Fruit fly (Drosophila melanogaster) whole organism, embryonic: ENCODE measurements around the gene firl.
A peak's percentile ranks its signal among the peaks of the same experiment; 100 is the strongest.

Source experiments
- B-H1 ChIP-seq: fragments of 200-800 bp; sonication (Bioruptor generic); IDR thresholded peaks from 3 replicates; pipeline ENCODE4 v1.3.6; 2022; ENCODE audit warnings: missing biosample characterization, missing genetic modification characterization
- CG10147 ChIP-seq: fragments of 200-800 bp; sonication (Bioruptor generic); optimal IDR thresholded peaks from 2 replicates; lab custom pipeline; 2019; ENCODE audit warnings: missing biosample characterization, mild to moderate bottlenecking, missing genetic modification characterization, moderate library complexity
- CG10462 ChIP-seq: fragments of 200-800 bp; sonication (Bioruptor generic); optimal IDR thresholded peaks from 2 replicates; lab custom pipeline; 2016; ENCODE audit warnings: missing biosample characterization, missing genetic modification characterization
- CG13424 ChIP-seq: fragments of 200-800 bp; sonication (Bioruptor generic); optimal IDR thresholded peaks from 2 replicates; lab custom pipeline; 2019; ENCODE audit warnings: missing biosample characterization, mild to moderate bottlenecking, missing genetic modification characterization, moderate library complexity
- CG14050 ChIP-seq: fragments of 200-800 bp; sonication (Bioruptor generic); IDR thresholded peaks from 3 replicates; pipeline ENCODE4 v1.3.6; 2022; ENCODE audit warnings: missing biosample characterization, missing genetic modification characterization
- CG14860 ChIP-seq: fragments of 200-800 bp; sonication (Bioruptor generic); IDR thresholded peaks from 3 replicates; pipeline ENCODE4 v1.3.6; 2022; ENCODE audit warnings: missing biosample characterization, missing genetic modification characterization; ENCODE audit not compliant: partially characterized antibody
- CG1529 ChIP-seq: fragments of 200-800 bp; sonication (Bioruptor generic); optimal IDR thresholded peaks from 3 replicates; lab custom pipeline; 2018; ENCODE audit warnings: missing biosample characterization, missing genetic modification characterization
- CG17802 ChIP-seq: fragments of 200-800 bp; sonication (Bioruptor generic); optimal IDR thresholded peaks from 2 replicates; lab custom pipeline; 2018; ENCODE audit warnings: missing biosample characterization, mild to moderate bottlenecking, missing genetic modification characterization, moderate library complexity
- CG1792 ChIP-seq: fragments of 200-800 bp; sonication (Bioruptor generic); optimal IDR thresholded peaks from 2 replicates; lab custom pipeline; 2016; ENCODE audit warnings: missing biosample characterization, missing genetic modification characterization
- CG18011 ChIP-seq: fragments of 200-800 bp; sonication (Bioruptor generic); optimal IDR thresholded peaks from 2 replicates; lab custom pipeline; 2017; ENCODE audit warnings: missing biosample characterization, missing genetic modification characterization, mild to moderate bottlenecking, moderate library complexity, missing genotype
- CG18476 ChIP-seq: fragments of 200-800 bp; sonication (Bioruptor generic); optimal IDR thresholded peaks from 2 replicates; lab custom pipeline; 2016; ENCODE audit warnings: missing biosample characterization, mild to moderate bottlenecking, missing genetic modification characterization
- CG2129 ChIP-seq: fragments of 200-800 bp; sonication (Bioruptor generic); IDR thresholded peaks from 2 replicates; pipeline ENCODE4 v1.3.6; 2022; ENCODE audit warnings: missing biosample characterization, missing genetic modification characterization; ENCODE audit not compliant: partially characterized antibody
- CG30403 ChIP-seq: fragments of 200-800 bp; sonication (Bioruptor generic); optimal IDR thresholded peaks from 3 replicates; lab custom pipeline; 2016; ENCODE audit warnings: missing biosample characterization, missing genetic modification characterization
- CG3726 ChIP-seq: fragments of 200-800 bp; sonication (Bioruptor generic); IDR thresholded peaks from 3 replicates; pipeline ENCODE4, ENCODE4 v1.3.6; 2022; ENCODE audit warnings: missing biosample characterization, missing genetic modification characterization
- CG42726 ChIP-seq: fragments of 200-800 bp; sonication (Bioruptor generic); IDR thresholded peaks from 2 replicates; pipeline ENCODE4 v1.3.6; 2022; ENCODE audit warnings: missing biosample characterization, missing genetic modification characterization; ENCODE audit not compliant: partially characterized antibody
- CG4282 ChIP-seq: fragments of 200-800 bp; sonication (Bioruptor generic); optimal IDR thresholded peaks from 2 replicates; lab custom pipeline; 2016; ENCODE audit warnings: missing biosample characterization, missing genetic modification characterization
- CG7372 ChIP-seq: fragments of 200-800 bp; sonication (Bioruptor generic); IDR thresholded peaks from 2 replicates; pipeline ENCODE4 v1.3.6; 2022; ENCODE audit warnings: missing biosample characterization, missing genetic modification characterization
- CG8290 ChIP-seq, 3 experiments: fragments of 200-800 bp; sonication (Bioruptor generic); optimal IDR thresholded peaks; 2 replicates each; lab custom pipeline; 2016 to 2019; ENCODE audit warnings: missing biosample characterization in 3 of 3, missing genetic modification characterization in 3 of 3, mild to moderate bottlenecking in 2 of 3, moderate library complexity in 1 of 3
- CG8944 ChIP-seq: fragments of 200-800 bp; sonication (Bioruptor generic); optimal IDR thresholded peaks from 3 replicates; lab custom pipeline; 2016; ENCODE audit warnings: missing biosample characterization, missing genetic modification characterization
- CG9215 ChIP-seq: fragments of 200-800 bp; sonication (Bioruptor generic); IDR thresholded peaks from 2 replicates; pipeline ENCODE4 v1.3.6; 2022; ENCODE audit warnings: missing biosample characterization, missing genetic modification characterization
- CG9727 ChIP-seq: fragments of 200-800 bp; sonication (Bioruptor generic); optimal IDR thresholded peaks from 3 replicates; lab custom pipeline; 2017; ENCODE audit warnings: missing biosample characterization, mild to moderate bottlenecking, missing genetic modification characterization
- Dip2 ChIP-seq: fragments of 200-800 bp; sonication (Bioruptor generic); IDR thresholded peaks from 2 replicates; pipeline ENCODE4 v1.3.6; 2022; ENCODE audit warnings: missing biosample characterization, missing genetic modification characterization
- Dip3 ChIP-seq: fragments of 200-800 bp; sonication (Bioruptor generic); optimal IDR thresholded peaks from 3 replicates; lab custom pipeline; 2016; ENCODE audit warnings: missing biosample characterization, missing genetic modification characterization
- Dp ChIP-seq: fragments of 200-800 bp; sonication (Bioruptor generic); optimal IDR thresholded peaks from 2 replicates; lab custom pipeline; 2018; ENCODE audit warnings: missing biosample characterization, mild to moderate bottlenecking, missing genetic modification characterization, moderate library complexity
- GATAe ChIP-seq: fragments of 200-800 bp; sonication (Bioruptor generic); conservative IDR thresholded peaks from 2 replicates; pipeline ENCODE4 v1.3.6; 2022; ENCODE audit warnings: missing biosample characterization, missing genetic modification characterization
- HHEX ChIP-seq: fragments of 200-800 bp; sonication (Bioruptor generic); optimal IDR thresholded peaks from 3 replicates; lab custom pipeline; 2017; ENCODE audit warnings: missing biosample characterization, mild to moderate bottlenecking, missing genetic modification characterization, missing genetic modification reagents
- Meics ChIP-seq: fragments of 200-800 bp; sonication (Bioruptor generic); optimal IDR thresholded peaks from 2 replicates; lab custom pipeline; 2017; ENCODE audit warnings: missing biosample characterization, mild to moderate bottlenecking, missing genetic modification characterization
- NC2β ChIP-seq: fragments of 200-800 bp; sonication (Bioruptor generic); optimal IDR thresholded peaks from 2 replicates; lab custom pipeline; 2016; ENCODE audit warnings: missing biosample characterization, missing genetic modification characterization
- Sin3A ChIP-seq: fragments of >200 bp; optimal IDR thresholded peaks from 2 replicates; lab custom pipeline; 2018
- Sry-δ ChIP-seq: fragments of 200-800 bp; sonication (Bioruptor generic); optimal IDR thresholded peaks from 2 replicates; lab custom pipeline; 2016; ENCODE audit warnings: missing biosample characterization, missing genetic modification characterization
- TFAM ChIP-seq: fragments of 200-800 bp; sonication (Bioruptor generic); optimal IDR thresholded peaks from 2 replicates; lab custom pipeline; 2017; ENCODE audit warnings: missing biosample characterization, missing genetic modification characterization, inconsistent platforms
- YL-1 ChIP-seq: fragments of 200-800 bp; sonication (Bioruptor generic); optimal IDR thresholded peaks from 3 replicates; lab custom pipeline; 2017; ENCODE audit warnings: missing biosample characterization, mild to moderate bottlenecking, missing genetic modification characterization
- br ChIP-seq: fragments of >200 bp; optimal IDR thresholded peaks from 2 replicates; lab custom pipeline; 2017
- chn ChIP-seq: fragments of 200-800 bp; sonication (Bioruptor generic); optimal IDR thresholded peaks from 2 replicates; lab custom pipeline; 2016; ENCODE audit warnings: missing biosample characterization, missing genetic modification characterization
- disco-r ChIP-seq: fragments of 200-800 bp; sonication (Bioruptor generic); optimal IDR thresholded peaks from 2 replicates; lab custom pipeline; 2016; ENCODE audit warnings: missing biosample characterization, missing genetic modification characterization
- dpn ChIP-seq, 2 experiments: fragments of 200-800 bp; sonication (Bioruptor generic); optimal IDR thresholded peaks; 3 replicates each; lab custom pipeline; 2016; ENCODE audit warnings: missing biosample characterization in 2 of 2, missing genetic modification characterization in 2 of 2
- ewg ChIP-seq: fragments of 200-800 bp; sonication (Bioruptor generic); optimal IDR thresholded peaks from 3 replicates; lab custom pipeline; 2017; ENCODE audit warnings: mild to moderate bottlenecking, missing biosample characterization, missing genetic modification reagents, missing genetic modification characterization
- fu2 ChIP-seq: fragments of 200-800 bp; sonication (Bioruptor generic); optimal IDR thresholded peaks from 2 replicates; lab custom pipeline; 2016; ENCODE audit warnings: missing biosample characterization, missing genetic modification characterization
- gce ChIP-seq: fragments of 200-800 bp; sonication (Bioruptor generic); IDR thresholded peaks from 3 replicates; pipeline ENCODE4 v1.3.6; 2022; ENCODE audit warnings: missing biosample characterization, missing genetic modification characterization
- gro ChIP-seq: fragments of 200-800 bp; sonication (Bioruptor generic); optimal IDR thresholded peaks from 2 replicates; lab custom pipeline; 2016; ENCODE audit warnings: missing biosample characterization, missing genetic modification characterization
- nerfin-1 ChIP-seq: fragments of 200-800 bp; sonication (Bioruptor generic); optimal IDR thresholded peaks from 3 replicates; lab custom pipeline; 2019; ENCODE audit warnings: missing biosample characterization, mild to moderate bottlenecking, missing genetic modification characterization, moderate library complexity
- ranshi ChIP-seq: fragments of 200-800 bp; sonication (Bioruptor generic); IDR thresholded peaks from 2 replicates; pipeline ENCODE4 v1.3.6; 2022; ENCODE audit warnings: missing biosample characterization, missing genetic modification characterization
- repo ChIP-seq: fragments of 200-800 bp; sonication (Bioruptor generic); optimal IDR thresholded peaks from 2 replicates; lab custom pipeline; 2016; ENCODE audit warnings: missing biosample characterization, missing genetic modification characterization
- sc ChIP-seq, 3 experiments: fragments of >200 bp in 2 of 3; fragments of 200-800 bp in 1 of 3; sonication (Bioruptor generic) in 1 of 3; optimal IDR thresholded peaks; 2 replicates in 2 of 3; 3 replicates in 1 of 3; lab custom pipeline; 2017; ENCODE audit warnings: mild to moderate bottlenecking in 1 of 3, missing biosample characterization in 1 of 3, missing genetic modification characterization in 1 of 3, missing genetic modification reagents in 1 of 3
- slou ChIP-seq: fragments of 200-800 bp; sonication (Bioruptor generic); optimal IDR thresholded peaks from 3 replicates; lab custom pipeline; 2016; ENCODE audit warnings: missing biosample characterization, missing genetic modification characterization
- so ChIP-seq: fragments of 200-800 bp; sonication (Bioruptor generic); IDR thresholded peaks from 3 replicates; pipeline ENCODE4 v1.3.6; 2022; ENCODE audit warnings: missing biosample characterization, missing genetic modification characterization
- sqz ChIP-seq: fragments of 200-800 bp; sonication (Bioruptor generic); optimal IDR thresholded peaks from 3 replicates; lab custom pipeline; 2018; ENCODE audit warnings: missing biosample characterization, mild to moderate bottlenecking, missing genetic modification characterization
- tx ChIP-seq: fragments of 200-800 bp; sonication (Bioruptor generic); optimal IDR thresholded peaks from 2 replicates; lab custom pipeline; 2016; ENCODE audit warnings: missing biosample characterization, missing genetic modification characterization

firl gene

dm6 chr2L:12045941-12046855 lies 20.4 kb downstream of the firl start, which contains the start of gene CG6770 (continued):
- TF ChIP-seq sc (optimal IDR thresholded peaks at IDR 0.05; lab: Kevin White, UChicago) = no peak
- peak; percentile 44 for TF ChIP-seq sc (GFP tag; optimal IDR thresholded peaks at IDR 0.05; lab: Kevin White, UChicago)
- TF ChIP-seq so (GFP tag; lab: Robert Waterston, UW) = peak; percentile 83; the same call in 2 of the 3 replicates
- peak; percentile 71 for TF ChIP-seq gce (GFP tag; lab: Robert Waterston, UW)
- TF ChIP-seq br (lab: Kevin White, UChicago) = no peak
- TF ChIP-seq CG4282 (GFP tag; lab: Kevin White, UChicago) = peak; percentile 16
- TF ChIP-seq Dp (GFP tag; lab: Kevin White, UChicago) = peak; percentile 28
- peak; percentile 69 for TF ChIP-seq YL-1 (GFP tag; lab: Kevin White, UChicago)
- TF ChIP-seq repo = no peak
- no peak for TF ChIP-seq tx (GFP tag; lab: Kevin White, UChicago)
- TF ChIP-seq TFAM (GFP tag; lab: Kevin White, UChicago) = no peak
- peak; percentile 62 for TF ChIP-seq ewg (GFP tag; lab: Kevin White, UChicago)
- TF ChIP-seq CG10147 (GFP tag; lab: Kevin White, UChicago) = peak; percentile 90
- peak; percentile 75 for TF ChIP-seq CG9727 (GFP tag; lab: Kevin White, UChicago)
- peak; percentile 86 for TF ChIP-seq CG13424 (tag; lab: Kevin White, UChicago)
- TF ChIP-seq CG2129 (GFP tag; lab: Robert Waterston, UW) = no peak
- peak; percentile 81 for TF ChIP-seq HHEX (GFP tag; lab: Kevin White, UChicago)
- peak; percentile 77 for TF ChIP-seq CG30403 (GFP tag; lab: Kevin White, UChicago)
- TF ChIP-seq CG1792 = peak; percentile 4
- TF ChIP-seq Meics = peak; percentile 91
- no peak for TF ChIP-seq fu2 (GFP tag; lab: Kevin White, UChicago)
- TF ChIP-seq chn (GFP tag; lab: Kevin White, UChicago) = peak; percentile 47
- TF ChIP-seq CG8290 (GFP tag; optimal IDR thresholded peaks at IDR 0.05; lab: Kevin White, UChicago) = no peak
- peak in 1 of 2 experiments; percentile 81 for TF ChIP-seq CG8290 (tag; optimal IDR thresholded peaks at IDR 0.05; lab: Kevin White, UChicago)
- no peak for TF ChIP-seq slou (GFP tag; lab: Kevin White, UChicago)
- TF ChIP-seq CG14050 = peak; percentile 82
- TF ChIP-seq NC2β = peak; percentile 7
- no peak for TF ChIP-seq CG14860 (GFP tag; lab: Robert Waterston, UW)
- TF ChIP-seq sqz (GFP tag; lab: Kevin White, UChicago) = peak; percentile 94
- peak; percentile 26 for TF ChIP-seq Dip3 (GFP tag; lab: Kevin White, UChicago)
- TF ChIP-seq ranshi (GFP tag; lab: Robert Waterston, UW) = peak; percentile 88
- TF ChIP-seq CG8944 = no peak
- no peak for TF ChIP-seq Sry-δ (GFP tag; lab: Kevin White, UChicago)
- TF ChIP-seq nerfin-1 (tag; lab: Kevin White, UChicago) = peak; percentile 36
- no peak for TF ChIP-seq Sin3A (lab: Kevin White, UChicago)
- TF ChIP-seq gro (GFP tag; lab: Kevin White, UChicago) = peak; percentile 19
- TF ChIP-seq CG7372 = peak; percentile 67; the same call in 1 of the 2 replicates
- peak; percentile 56 for TF ChIP-seq CG1529 (GFP tag; lab: Kevin White, UChicago)
- peak; percentile 65 for TF ChIP-seq CG9215
- peak; percentile 62; the same call in 1 of the 3 replicates for TF ChIP-seq CG3726 (GFP tag; lab: Robert Waterston, UW)
- no peak for TF ChIP-seq CG17802
- peak; percentile 70 for TF ChIP-seq CG18476 (GFP tag; lab: Kevin White, UChicago)
- peak; percentile 71 for TF ChIP-seq dpn (GFP tag; optimal IDR thresholded peaks at IDR 0.05; lab: Kevin White, UChicago)
- TF ChIP-seq CG18011 = peak; percentile 43
- TF ChIP-seq CG10462 (GFP tag; lab: Kevin White, UChicago) = peak; percentile 14
- no peak for TF ChIP-seq disco-r (GFP tag; lab: Kevin White, UChicago)
- peak; percentile 64; the same call in 1 of the 2 replicates for TF ChIP-seq CG42726 (GFP tag; lab: Robert Waterston, UW)
- TF ChIP-seq Dip2 (GFP tag; lab: Robert Waterston, UW) = no peak
- TF ChIP-seq GATAe (GFP tag; lab: Robert Waterston, UW) = no peak
- peak; percentile 64; the same call in 1 of the 3 replicates for TF ChIP-seq B-H1 (GFP tag; lab: Robert Waterston, UW)
